Fruit fly (Drosophila melanogaster) whole organism, embryonic: ENCODE results near the gene Cyp4ac1.

Experiments
- Blimp-1 ChIP-seq: fragments of 200-800 bp; sonication (Bioruptor generic); optimal IDR thresholded peaks from 3 replicates; lab custom pipeline; 2018; ENCODE audit warnings: missing biosample characterization, missing genetic modification characterization, mild to moderate bottlenecking, moderate library complexity, missing genetic modification reagents
- CG11398 ChIP-seq: fragments of 200-800 bp; sonication (Bioruptor generic); optimal IDR thresholded peaks from 2 replicates; lab custom pipeline; 2016; ENCODE audit warnings: missing biosample characterization, missing genetic modification characterization
- CG11696 ChIP-seq: fragments of 200-800 bp; sonication (Bioruptor generic); IDR thresholded peaks from 2 replicates; pipeline ENCODE4 v1.3.6; 2022; ENCODE audit warnings: missing biosample characterization, missing genetic modification characterization
- CG13287 ChIP-seq: fragments of 200-800 bp; sonication (Bioruptor generic); IDR thresholded peaks from 2 replicates; pipeline ENCODE4 v1.3.6; 2022; ENCODE audit warnings: missing biosample characterization, missing genetic modification characterization; ENCODE audit not compliant: partially characterized antibody
- CG15514 ChIP-seq: fragments of 200-800 bp; sonication (Bioruptor generic); optimal IDR thresholded peaks from 3 replicates; lab custom pipeline; 2017; ENCODE audit warnings: missing biosample characterization, missing genetic modification characterization, mild to moderate bottlenecking, moderate library complexity, missing genetic modification reagents
- CG15696 ChIP-seq: fragments of 200-800 bp; sonication (Bioruptor generic); optimal IDR thresholded peaks from 2 replicates; lab custom pipeline; 2019; ENCODE audit warnings: missing biosample characterization, mild to moderate bottlenecking, missing genetic modification characterization, moderate library complexity
- CG1602 ChIP-seq: fragments of 200-800 bp; sonication (Bioruptor generic); optimal IDR thresholded peaks from 3 replicates; lab custom pipeline; 2016; ENCODE audit warnings: missing biosample characterization, missing genetic modification characterization
- CG1647 ChIP-seq: fragments of 200-800 bp; sonication (Bioruptor generic); optimal IDR thresholded peaks from 3 replicates; lab custom pipeline; 2016; ENCODE audit warnings: missing biosample characterization, missing genetic modification characterization
- CG1832 ChIP-seq: fragments of 200-800 bp; sonication (Bioruptor generic); optimal IDR thresholded peaks from 2 replicates; lab custom pipeline; 2017; ENCODE audit warnings: missing biosample characterization, mild to moderate bottlenecking, missing genetic modification characterization, inconsistent platforms
- CG18599 ChIP-seq: fragments of 200-800 bp; sonication (Bioruptor generic); optimal IDR thresholded peaks from 3 replicates; lab custom pipeline; 2017; ENCODE audit warnings: missing biosample characterization, missing genetic modification characterization, mild to moderate bottlenecking, moderate library complexity, missing genetic modification reagents
- CG2199 ChIP-seq: fragments of 200-800 bp; sonication (Bioruptor generic); IDR thresholded peaks from 3 replicates; pipeline ENCODE4 v1.3.6; 2022; ENCODE audit warnings: missing biosample characterization, missing genetic modification characterization
- CG2202 ChIP-seq: fragments of 200-800 bp; sonication (Bioruptor generic); optimal IDR thresholded peaks from 2 replicates; lab custom pipeline; 2018; ENCODE audit warnings: missing biosample characterization, mild to moderate bottlenecking, missing genetic modification characterization
- CG4282 ChIP-seq: fragments of 200-800 bp; sonication (Bioruptor generic); optimal IDR thresholded peaks from 2 replicates; lab custom pipeline; 2016; ENCODE audit warnings: missing biosample characterization, missing genetic modification characterization
- CG4360 ChIP-seq: fragments of 200-800 bp; sonication (Bioruptor generic); IDR thresholded peaks from 2 replicates; pipeline ENCODE4 v1.3.6; 2022; ENCODE audit warnings: missing biosample characterization, missing genetic modification characterization
- CG8281 ChIP-seq: fragments of 200-800 bp; sonication (Bioruptor generic); optimal IDR thresholded peaks from 2 replicates; lab custom pipeline; 2018; ENCODE audit warnings: missing biosample characterization, mild to moderate bottlenecking, missing genetic modification characterization, moderate library complexity
- CkIIα-i1 ChIP-seq: fragments of 200-800 bp; sonication (Bioruptor generic); IDR thresholded peaks from 2 replicates; pipeline ENCODE4 v1.3.6; 2022; ENCODE audit warnings: missing biosample characterization, missing genetic modification characterization
- Deaf1 ChIP-seq: fragments of 200-800 bp; optimal IDR thresholded peaks from 3 replicates; lab custom pipeline; 2019; ENCODE audit warnings: missing biosample characterization, mild to moderate bottlenecking, missing genetic modification characterization, moderate library complexity
- E2f1 ChIP-seq: fragments of 200-800 bp; sonication (Bioruptor generic); IDR thresholded peaks from 2 replicates; pipeline ENCODE4 v1.3.6; 2022; ENCODE audit warnings: missing biosample characterization, missing genetic modification characterization
- H15 ChIP-seq: fragments of 200-800 bp; sonication (Bioruptor generic); IDR thresholded peaks from 3 replicates; pipeline ENCODE4 v1.3.6; 2022; ENCODE audit warnings: missing biosample characterization, missing genetic modification characterization
- Nf-YB ChIP-seq: fragments of 200-800 bp; sonication (Bioruptor generic); optimal IDR thresholded peaks from 3 replicates; lab custom pipeline; 2019; ENCODE audit warnings: missing biosample characterization, mild to moderate bottlenecking, missing genetic modification characterization, moderate library complexity
- Oli ChIP-seq: fragments of 200-800 bp; sonication (Bioruptor generic); optimal IDR thresholded peaks from 2 replicates; lab custom pipeline; 2018; ENCODE audit warnings: missing biosample characterization, mild to moderate bottlenecking, missing genetic modification characterization, moderate library complexity
- Ravus ChIP-seq: fragments of 200-800 bp; sonication (Bioruptor generic); IDR thresholded peaks from 2 replicates; pipeline ENCODE4 v1.3.6; 2022; ENCODE audit warnings: missing biosample characterization, missing genetic modification characterization
- al ChIP-seq: fragments of 200-800 bp; sonication (Bioruptor generic); IDR thresholded peaks from 2 replicates; pipeline ENCODE4 v1.3.6; 2022; ENCODE audit warnings: missing biosample characterization, missing genetic modification characterization
- ap ChIP-seq: fragments of 200-800 bp; sonication (Bioruptor generic); IDR thresholded peaks from 2 replicates; pipeline ENCODE4 v1.3.6; 2022; ENCODE audit warnings: missing biosample characterization, missing genetic modification characterization
- caup ChIP-seq: fragments of 200-800 bp; sonication (Bioruptor generic); optimal IDR thresholded peaks from 3 replicates; lab custom pipeline; 2017; ENCODE audit warnings: missing biosample characterization, mild to moderate bottlenecking, missing genetic modification characterization, moderate library complexity; ENCODE audit not compliant: severe bottlenecking
- ci ChIP-seq: fragments of 200-800 bp; sonication (Bioruptor generic); IDR thresholded peaks from 3 replicates; pipeline ENCODE4 v1.3.6; 2022; ENCODE audit warnings: missing biosample characterization, missing genetic modification characterization
- corto ChIP-seq: fragments of 200-800 bp; sonication (Bioruptor generic); optimal IDR thresholded peaks from 2 replicates; lab custom pipeline; 2016; ENCODE audit warnings: missing biosample characterization, mild to moderate bottlenecking, missing genetic modification characterization, moderate library complexity
- crol ChIP-seq: fragments of 200-800 bp; sonication (Bioruptor generic); IDR thresholded peaks from 2 replicates; pipeline ENCODE4 v1.3.6; 2022; ENCODE audit warnings: missing biosample characterization, missing genetic modification characterization
- dati ChIP-seq: fragments of 200-800 bp; sonication (Bioruptor generic); IDR thresholded peaks from 2 replicates; pipeline ENCODE4 v1.3.6; 2022; ENCODE audit warnings: missing biosample characterization, missing genetic modification characterization
- esg ChIP-seq: fragments of 200-800 bp; sonication (Bioruptor generic); conservative IDR thresholded peaks from 2 replicates; pipeline ENCODE4 v1.3.6; 2022; ENCODE audit warnings: missing biosample characterization, missing genetic modification characterization
- gem ChIP-seq: fragments of 200-800 bp; sonication (Bioruptor generic); optimal IDR thresholded peaks from 2 replicates; lab custom pipeline; 2019; ENCODE audit warnings: missing biosample characterization, mild to moderate bottlenecking, missing genetic modification characterization, moderate library complexity
- gsb-n ChIP-seq: fragments of 200-800 bp; sonication (Bioruptor generic); optimal IDR thresholded peaks from 3 replicates; lab custom pipeline; 2018; ENCODE audit warnings: missing biosample characterization, mild to moderate bottlenecking, missing genetic modification characterization
- jing ChIP-seq: fragments of 200-800 bp; sonication (Bioruptor generic); optimal IDR thresholded peaks from 2 replicates; lab custom pipeline; 2018; ENCODE audit warnings: missing biosample characterization, mild to moderate bottlenecking, missing genetic modification characterization
- kah ChIP-seq: fragments of 200-800 bp; sonication (Bioruptor generic); optimal IDR thresholded peaks from 2 replicates; lab custom pipeline; 2018; ENCODE audit warnings: missing biosample characterization, mild to moderate bottlenecking, missing genetic modification characterization
- lbe ChIP-seq: fragments of 200-800 bp; sonication (Bioruptor generic); optimal IDR thresholded peaks from 2 replicates; lab custom pipeline; 2016; ENCODE audit warnings: missing biosample characterization, mild to moderate bottlenecking, missing genetic modification characterization
- luna ChIP-seq: fragments of 200-800 bp; sonication (Bioruptor generic); optimal IDR thresholded peaks from 2 replicates; lab custom pipeline; 2016; ENCODE audit warnings: missing biosample characterization, missing genetic modification characterization
- mirr ChIP-seq: fragments of 200-800 bp; sonication (Bioruptor generic); optimal IDR thresholded peaks from 3 replicates; lab custom pipeline; 2018; ENCODE audit warnings: missing biosample characterization, mild to moderate bottlenecking, missing genetic modification characterization
- nom ChIP-seq: fragments of 200-800 bp; sonication (Bioruptor generic); optimal IDR thresholded peaks from 2 replicates; lab custom pipeline; 2017; ENCODE audit warnings: missing biosample characterization, missing genetic modification characterization, mild to moderate bottlenecking, moderate library complexity, missing genetic modification reagents
- odd ChIP-seq: fragments of 200-800 bp; sonication (Bioruptor generic); optimal IDR thresholded peaks from 2 replicates; lab custom pipeline; 2017; ENCODE audit warnings: missing biosample characterization, mild to moderate bottlenecking, missing genetic modification characterization
- scrt ChIP-seq: fragments of 200-800 bp; sonication (Bioruptor generic); optimal IDR thresholded peaks from 2 replicates; lab custom pipeline; 2018; ENCODE audit warnings: missing biosample characterization, mild to moderate bottlenecking, missing genetic modification characterization, moderate library complexity
- sens-2 ChIP-seq: fragments of 200-800 bp; sonication (Bioruptor generic); IDR thresholded peaks from 2 replicates; pipeline ENCODE4 v1.3.6; 2022; ENCODE audit warnings: missing biosample characterization, missing genetic modification characterization
- shn ChIP-seq: fragments of 200-800 bp; sonication (Bioruptor generic); optimal IDR thresholded peaks from 3 replicates; lab custom pipeline; 2016; ENCODE audit warnings: missing biosample characterization, missing genetic modification characterization
- sna ChIP-seq: fragments of 200-800 bp; sonication (Bioruptor generic); IDR thresholded peaks from 2 replicates; pipeline ENCODE4 v1.3.6; 2022; ENCODE audit warnings: missing biosample characterization, missing genetic modification characterization; ENCODE audit not compliant: partially characterized antibody
- sob ChIP-seq: fragments of 200-800 bp; sonication (Bioruptor generic); IDR thresholded peaks from 2 replicates; pipeline ENCODE4 v1.3.6; 2022; ENCODE audit warnings: missing biosample characterization, missing genetic modification characterization
- sqz ChIP-seq: fragments of 200-800 bp; sonication (Bioruptor generic); optimal IDR thresholded peaks from 3 replicates; lab custom pipeline; 2018; ENCODE audit warnings: missing biosample characterization, mild to moderate bottlenecking, missing genetic modification characterization
- tup ChIP-seq: fragments of 200-800 bp; sonication (Bioruptor generic); optimal IDR thresholded peaks from 2 replicates; lab custom pipeline; 2016; ENCODE audit warnings: missing biosample characterization, mild to moderate bottlenecking, missing genetic modification characterization, moderate library complexity
- twi ChIP-seq: fragments of 200-800 bp; optimal IDR thresholded peaks from 2 replicates; lab custom pipeline; 2019; ENCODE audit warnings: missing biosample characterization, mild to moderate bottlenecking, missing genetic modification characterization, moderate library complexity
- wek ChIP-seq: fragments of 200-800 bp; sonication (Bioruptor generic); optimal IDR thresholded peaks from 3 replicates; lab custom pipeline; 2018; ENCODE audit warnings: missing biosample characterization, mild to moderate bottlenecking, missing genetic modification characterization, moderate library complexity

Gene Cyp4ac1

dm6 chr2L:5288721-5289120, 24.9 kb downstream of the Cyp4ac1 start, which contains the start of gene vri (continued):
- TF ChIP-seq Nf-YB (no peak), tup (GFP tag; lab: Kevin White, UChicago) (no peak), Deaf1 (tag; lab: Kevin White, UChicago) (no peak), twi (tag; lab: Kevin White, UChicago) (no peak), sens-2 (no peak), sqz (no peak), CG4360 (peak; percentile 79), luna (no peak), sna (GFP tag; lab: Robert Waterston, UW) (no peak), ci (GFP tag; lab: Robert Waterston, UW) (0 out of 3 replicates have a peak, but pooled peaks have one; percentile 25), CG15514 (GFP tag; lab: Kevin White, UChicago) (no peak), wek (GFP tag; lab: Kevin White, UChicago) (no peak), dati (GFP tag; lab: Robert Waterston, UW) (no peak), kah (no peak), Ravus (GFP tag; lab: Robert Waterston, UW) (no peak)

DNA sequence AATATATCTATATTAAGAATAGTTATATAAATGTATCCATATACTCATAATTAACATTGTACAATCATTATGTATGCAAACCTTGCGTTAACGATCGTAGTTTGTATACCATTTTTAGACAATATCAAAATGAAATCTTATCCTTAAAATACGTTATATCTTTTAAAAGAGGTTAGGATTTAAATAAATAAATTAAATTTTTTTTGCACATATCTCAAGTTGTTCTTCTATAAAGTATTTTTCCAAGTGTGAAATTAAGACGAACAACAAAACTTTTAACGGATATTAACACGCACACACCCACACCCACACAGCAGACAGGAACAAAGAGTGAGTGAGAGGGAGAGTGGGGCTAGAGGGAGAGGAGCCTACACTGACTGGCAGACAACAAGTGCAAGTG, 26.1 kb downstream of the Cyp4ac1 start:
- no peak for TF ChIP-seq CG11398 (GFP tag; lab: Kevin White, UChicago)
- peak; percentile 5 for TF ChIP-seq gem (tag; lab: Kevin White, UChicago)
- TF ChIP-seq CG15696 (tag; lab: Kevin White, UChicago), result no peak
- TF ChIP-seq CG2199 (GFP tag; lab: Robert Waterston, UW), result no peak
- peak; percentile 25 for TF ChIP-seq lbe (GFP tag; lab: Kevin White, UChicago)
- TF ChIP-seq mirr (GFP tag; lab: Kevin White, UChicago), result no peak
- TF ChIP-seq CG4282 (GFP tag; lab: Kevin White, UChicago), result no peak
- TF ChIP-seq ap (GFP tag; lab: Robert Waterston, UW), result no peak
- peak; percentile 25 for TF ChIP-seq Blimp-1 (GFP tag; lab: Kevin White, UChicago)
- no peak for TF ChIP-seq CG8281 (tag; lab: Kevin White, UChicago)
- TF ChIP-seq jing (GFP tag; lab: Kevin White, UChicago), result no peak
- no peak for TF ChIP-seq CkIIα-i1 (GFP tag; lab: Robert Waterston, UW)
- no peak for TF ChIP-seq scrt
- TF ChIP-seq CG18599 (GFP tag; lab: Kevin White, UChicago), result no peak
- no peak for TF ChIP-seq H15 (GFP tag; lab: Robert Waterston, UW)
- TF ChIP-seq sob (GFP tag; lab: Robert Waterston, UW), result no peak
- TF ChIP-seq odd (GFP tag; lab: Kevin White, UChicago), result no peak
- TF ChIP-seq CG11696, result no peak
- TF ChIP-seq nom (GFP tag; lab: Kevin White, UChicago), result peak; percentile 65
- no peak for TF ChIP-seq CG1832 (GFP tag; lab: Kevin White, UChicago)
- TF ChIP-seq Oli, result no peak

dm6 chr2L:5290530-5290929, 26.7 kb downstream of the Cyp4ac1 start:
- TF ChIP-seq CG1602 (GFP tag; lab: Kevin White, UChicago), result no peak
- TF ChIP-seq esg, result no peak
- TF ChIP-seq caup, result no peak
- TF ChIP-seq crol, result no peak
- TF ChIP-seq al (GFP tag; lab: Robert Waterston, UW), result no peak
- no peak for TF ChIP-seq CG8281 (tag; lab: Kevin White, UChicago)
- no peak for TF ChIP-seq CG13287 (GFP tag; lab: Robert Waterston, UW)
- no peak for TF ChIP-seq CG1647
- no peak for TF ChIP-seq gsb-n (tag; lab: Kevin White, UChicago)
- TF ChIP-seq E2f1 (GFP tag; lab: Robert Waterston, UW), result no peak
- TF ChIP-seq corto (GFP tag; lab: Kevin White, UChicago), result no peak
- no peak for TF ChIP-seq shn (GFP tag; lab: Kevin White, UChicago)
- no peak for TF ChIP-seq CG2202 (tag; lab: Kevin White, UChicago)
